Worm (Caenorhabditis elegans) whole organism, midembryonic: ENCODE results near the gene srg-28.

Experiments used
- cog-1 ChIP-seq: sonication (generic microtip); optimal IDR thresholded peaks from 2 replicates; lab custom pipeline; 2016; ENCODE audit warnings: missing genetic modification characterization, missing compliant biosample characterization
- flt-1 ChIP-seq: fragments of 200-800 bp; sonication (Bioruptor generic); IDR thresholded peaks from 2 replicates; pipeline ENCODE4 v1.3.6; 2022; ENCODE audit warnings: missing genetic modification characterization, missing compliant biosample characterization
- med-1 ChIP-seq: sonication (generic microtip); optimal IDR thresholded peaks from 2 replicates; lab custom pipeline; 2017; ENCODE audit warnings: missing genetic modification characterization, mild to moderate bottlenecking, missing compliant biosample characterization, antibody characterized with exemption, missing genetic modification reagents; ENCODE audit not compliant: insufficient read depth
- ztf-23 ChIP-seq: fragments of 200-800 bp; sonication (Bioruptor generic); IDR thresholded peaks from 2 replicates; pipeline ENCODE4 v1.3.6; 2022; ENCODE audit warnings: missing genetic modification reagents, missing genetic modification characterization, missing compliant biosample characterization
- ztf-29 ChIP-seq: fragments of 200-800 bp; sonication (Bioruptor generic); IDR thresholded peaks from 2 replicates; pipeline ENCODE4 v1.3.6; 2022; ENCODE audit warnings: missing genetic modification reagents, missing genetic modification characterization, missing compliant biosample characterization

ce11 chrV:5364863-5365262, 30.2 kb downstream of the srg-28 start, which contains the start of gene T09D3.8:
- TF ChIP-seq ztf-29 (GFP tag; lab: Robert Waterston, UW) (no peak), flt-1 (no peak), med-1 (GFP tag; lab: Kevin White, UChicago) (no peak), cog-1 (no peak), ztf-23 (no peak)
